Worm (Caenorhabditis elegans) whole organism, L4 larva: Measurements from ENCODE around the gene C09B8.3.

Source experiments
- ZK546.5 ChIP-seq, 2 experiments: sonication (generic microtip); optimal IDR thresholded peaks; 2 replicates each; lab custom pipeline; 2017; ENCODE audit warnings: missing biosample characterization in 2 of 2, missing genetic modification characterization in 2 of 2
- nhr-41 ChIP-seq: fragments of 200-800 bp; sonication (Bioruptor generic); IDR thresholded peaks from 2 replicates; pipeline ENCODE4 v1.3.6; 2022; ENCODE audit warnings: missing genetic modification reagents, missing genetic modification characterization, missing compliant biosample characterization

ce11 chrX:6015096-6015495, 4.6 kb upstream of the C09B8.3 start, which contains the start of gene C09B8.8:
- no peak for TF ChIP-seq nhr-41 (GFP tag; lab: Robert Waterston, UW)
- TF ChIP-seq ZK546.5 (tag; optimal IDR thresholded peaks at IDR 0.05; lab: Kevin White, UChicago) = no peak
